Fruit fly (Drosophila melanogaster) whole organism, adult: ENCODE data around the gene Osi19.

ENCODE experiments used
- CG11617 ChIP-seq: fragments of 200-800 bp; sonication (Bioruptor generic); optimal IDR thresholded peaks from 2 replicates; lab custom pipeline; 2017; ENCODE audit warnings: mild to moderate bottlenecking, missing biosample characterization, missing genetic modification reagents, missing genetic modification characterization
- CG12768 ChIP-seq: fragments of 200-800 bp; sonication (Bioruptor generic); optimal IDR thresholded peaks from 2 replicates; lab custom pipeline; 2017; ENCODE audit warnings: missing biosample characterization, missing genetic modification characterization, mild to moderate bottlenecking, moderate library complexity, missing genetic modification reagents
- CG14711 ChIP-seq: fragments of 200-800 bp; sonication (Bioruptor generic); optimal IDR thresholded peaks from 2 replicates; lab custom pipeline; 2018; ENCODE audit warnings: missing biosample characterization, mild to moderate bottlenecking, missing genetic modification characterization, moderate library complexity
- CG1620 ChIP-seq: fragments of 200-800 bp; sonication (Bioruptor generic); optimal IDR thresholded peaks from 2 replicates; lab custom pipeline; 2016; ENCODE audit warnings: missing biosample characterization, missing genetic modification characterization
- CG33017 ChIP-seq: fragments of 200-800 bp; sonication (Bioruptor generic); optimal IDR thresholded peaks from 2 replicates; lab custom pipeline; 2018; ENCODE audit warnings: missing biosample characterization, mild to moderate bottlenecking, missing genetic modification characterization, moderate library complexity
- CG5204 ChIP-seq: fragments of 200-800 bp; sonication (Bioruptor generic); optimal IDR thresholded peaks from 2 replicates; lab custom pipeline; 2016; ENCODE audit warnings: missing biosample characterization, missing genetic modification characterization
- CG7045 ChIP-seq: fragments of 200-800 bp; sonication (Bioruptor generic); optimal IDR thresholded peaks from 2 replicates; lab custom pipeline; 2017; ENCODE audit warnings: missing biosample characterization, mild to moderate bottlenecking, missing genetic modification characterization
- CG7101 ChIP-seq: fragments of 200-800 bp; sonication (Bioruptor generic); optimal IDR thresholded peaks from 2 replicates; lab custom pipeline; 2018; ENCODE audit warnings: missing biosample characterization, mild to moderate bottlenecking, missing genetic modification characterization, moderate library complexity
- Clk ChIP-seq: fragments of 200-800 bp; sonication (Bioruptor generic); optimal IDR thresholded peaks from 2 replicates; lab custom pipeline; 2017; ENCODE audit warnings: missing biosample characterization, missing genetic modification characterization
- Crg-1 ChIP-seq: fragments of 200-800 bp; sonication (Bioruptor generic); optimal IDR thresholded peaks from 2 replicates; lab custom pipeline; 2016; ENCODE audit warnings: missing biosample characterization, missing genetic modification characterization
- Hr96 ChIP-seq: fragments of 200-800 bp; sonication (Bioruptor generic); optimal IDR thresholded peaks from 2 replicates; lab custom pipeline; 2016; ENCODE audit warnings: missing biosample characterization, missing genetic modification characterization
- Mnt ChIP-seq: fragments of 200-800 bp; sonication (Bioruptor generic); optimal IDR thresholded peaks from 2 replicates; lab custom pipeline; 2016; ENCODE audit warnings: missing biosample characterization, mild to moderate bottlenecking, missing genetic modification characterization
- bab1 ChIP-seq: fragments of 200-800 bp; sonication (Bioruptor generic); optimal IDR thresholded peaks from 3 replicates; lab custom pipeline; 2019; ENCODE audit warnings: missing biosample characterization, mild to moderate bottlenecking, missing genetic modification characterization, moderate library complexity
- cic ChIP-seq: fragments of 200-800 bp; sonication (Bioruptor generic); optimal IDR thresholded peaks from 2 replicates; lab custom pipeline; 2017; ENCODE audit warnings: missing biosample characterization, mild to moderate bottlenecking, missing genetic modification characterization, moderate library complexity
- cnc ChIP-seq, 2 experiments: fragments of >200 bp; optimal IDR thresholded peaks; 2 replicates each; lab custom pipeline; 2017
- kay ChIP-seq: fragments of 200-800 bp; sonication (Bioruptor generic); peaks from one replicate; lab custom pipeline; 2016; ENCODE audit warnings: missing biosample characterization, missing genetic modification characterization, borderline replicate concordance
- ovo ChIP-seq: fragments of 200-800 bp; sonication (Bioruptor generic); optimal IDR thresholded peaks from 2 replicates; lab custom pipeline; 2016; ENCODE audit warnings: missing biosample characterization, missing genetic modification characterization
- pad ChIP-seq: fragments of 200-800 bp; sonication (Bioruptor generic); optimal IDR thresholded peaks from 3 replicates; lab custom pipeline; 2017; ENCODE audit warnings: missing biosample characterization, missing genetic modification characterization, mild to moderate bottlenecking, moderate library complexity, missing genetic modification reagents
- tj ChIP-seq: fragments of 200-800 bp; sonication (Bioruptor generic); optimal IDR thresholded peaks from 3 replicates; lab custom pipeline; 2017; ENCODE audit warnings: missing biosample characterization, mild to moderate bottlenecking, missing genetic modification characterization, moderate library complexity
- toe ChIP-seq: fragments of 200-800 bp; sonication (Bioruptor generic); optimal IDR thresholded peaks from 2 replicates; lab custom pipeline; 2016; ENCODE audit warnings: missing biosample characterization, missing genetic modification characterization

Gene Osi19

DNA sequence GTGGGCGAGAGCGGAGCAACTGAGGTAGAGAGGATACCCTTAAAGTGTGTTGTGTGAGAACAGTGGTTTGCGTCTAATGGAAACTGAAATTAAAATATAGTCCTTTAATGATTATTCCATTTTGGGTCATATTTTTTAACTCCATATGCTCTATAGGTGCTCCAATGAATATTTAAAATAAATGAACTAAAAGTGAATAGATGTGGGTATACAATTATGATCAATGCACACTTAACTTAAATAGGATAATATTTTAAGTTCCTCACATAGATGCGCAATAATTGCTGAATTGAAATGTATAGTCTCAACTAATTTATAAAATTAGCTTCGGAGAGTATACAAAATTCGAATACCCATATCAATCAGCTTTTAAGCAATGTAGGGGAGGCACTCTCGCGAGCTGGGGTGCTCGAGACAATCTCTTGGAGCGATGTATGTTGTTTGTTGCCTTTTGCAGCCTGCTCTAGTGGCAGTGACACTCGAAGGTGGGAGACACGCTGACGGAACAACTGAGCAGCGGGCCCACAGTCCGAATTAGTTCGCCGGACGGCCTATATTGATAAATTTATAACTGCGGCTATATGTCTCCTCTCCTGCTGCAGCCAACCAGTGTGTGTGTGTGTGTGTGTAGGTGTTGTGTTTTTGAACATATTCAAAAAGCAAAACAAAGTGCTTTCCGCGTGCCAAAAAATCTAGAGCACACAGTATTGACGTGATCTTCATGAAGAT, 18.6 kb downstream of the Osi19 start:
- peak; percentile 16 for TF ChIP-seq Clk
- peak; percentile 69 for TF ChIP-seq CG7101 (tag; lab: Kevin White, UChicago)
- TF ChIP-seq bab1: no peak
- TF ChIP-seq Mnt: peak; percentile 30
- TF ChIP-seq CG7045 (GFP tag; lab: Kevin White, UChicago): peak; percentile 70
- peak; percentile 67 for TF ChIP-seq CG12768 (GFP tag; lab: Kevin White, UChicago)
- TF ChIP-seq Crg-1 (GFP tag; lab: Kevin White, UChicago): peak; percentile 22
- TF ChIP-seq CG14711 (tag; lab: Kevin White, UChicago): peak; percentile 53
- no peak for TF ChIP-seq cnc (optimal IDR thresholded peaks at IDR 0.05; lab: Kevin White, UChicago)
- peak; percentile 26 for TF ChIP-seq CG1620 (GFP tag; lab: Kevin White, UChicago)
- TF ChIP-seq tj: peak; percentile 55
- peak; percentile 60 for TF ChIP-seq pad
- TF ChIP-seq toe: peak; percentile 31
- peak; percentile 19 for TF ChIP-seq cic
- peak; percentile 72 for TF ChIP-seq CG11617 (GFP tag; lab: Kevin White, UChicago)
- peak; percentile 6 for TF ChIP-seq ovo (GFP tag; lab: Kevin White, UChicago)
- peak; percentile 61 for TF ChIP-seq Hr96
- peak; percentile 78 for TF ChIP-seq CG5204 (GFP tag; lab: Kevin White, UChicago)
- TF ChIP-seq kay (GFP tag; lab: Kevin White, UChicago): peak; percentile 61
- peak; percentile 57 for TF ChIP-seq CG33017 (tag; lab: Kevin White, UChicago)

DNA sequence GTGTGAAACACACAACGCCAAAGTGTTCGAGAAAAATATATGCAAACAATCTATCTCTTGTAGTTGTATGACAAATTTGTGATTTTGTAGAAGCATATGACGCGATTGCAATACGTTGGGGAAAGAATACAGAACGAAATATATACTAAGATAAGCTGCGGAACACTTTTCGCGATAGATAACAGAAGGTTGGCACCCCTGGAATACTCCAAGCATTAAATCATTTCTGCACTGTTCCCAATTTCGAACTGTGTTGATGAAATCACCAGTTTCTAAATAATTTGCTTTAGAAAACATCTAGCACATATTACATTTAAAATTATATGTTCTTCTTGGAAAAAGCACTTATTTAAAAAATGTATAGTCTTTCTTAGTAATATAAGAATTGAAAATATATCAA, 19.2 kb downstream of the Osi19 start:
- no peak for TF ChIP-seq cnc (optimal IDR thresholded peaks at IDR 0.05; lab: Kevin White, UChicago)
- peak; percentile 45 for TF ChIP-seq kay (GFP tag; lab: Kevin White, UChicago)
- TF ChIP-seq CG14711 (tag; lab: Kevin White, UChicago): no peak

DNA sequence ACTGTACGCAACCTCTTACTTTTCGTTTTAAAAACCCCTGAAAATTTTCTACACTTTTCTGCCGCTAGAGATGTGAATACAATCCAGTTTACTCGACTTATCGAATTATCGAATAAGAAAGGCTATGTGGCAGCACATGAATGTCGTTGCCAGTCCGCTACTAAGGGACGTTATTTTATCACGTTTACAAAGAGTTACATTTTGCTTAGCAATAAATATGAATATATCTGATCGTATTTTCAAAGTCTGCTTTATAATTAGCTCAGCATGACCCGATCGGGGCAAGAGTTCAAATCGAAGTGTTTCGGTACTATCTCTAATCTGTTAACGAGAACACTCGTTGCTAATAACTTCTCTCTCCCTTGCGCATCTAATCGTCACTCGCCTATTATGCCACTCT, 32.9 kb downstream of the Osi19 start, which contains the start of gene CG42724:
TSS of gene CG42724 (minus strand) at position 189 of the 400 bp plus-strand sequence.
- TF ChIP-seq toe: peak; percentile 67
- no peak for TF ChIP-seq kay (GFP tag; lab: Kevin White, UChicago)
- TF ChIP-seq CG5204 (GFP tag; lab: Kevin White, UChicago): no peak
- TF ChIP-seq Hr96: no peak
- peak; percentile 10 for TF ChIP-seq Mnt
- TF ChIP-seq cic: no peak
- peak; percentile 5 for TF ChIP-seq CG11617 (GFP tag; lab: Kevin White, UChicago)
- TF ChIP-seq CG12768 (GFP tag; lab: Kevin White, UChicago): peak; percentile 16
- TF ChIP-seq bab1: no peak
- no peak for TF ChIP-seq CG14711 (tag; lab: Kevin White, UChicago)

DNA sequence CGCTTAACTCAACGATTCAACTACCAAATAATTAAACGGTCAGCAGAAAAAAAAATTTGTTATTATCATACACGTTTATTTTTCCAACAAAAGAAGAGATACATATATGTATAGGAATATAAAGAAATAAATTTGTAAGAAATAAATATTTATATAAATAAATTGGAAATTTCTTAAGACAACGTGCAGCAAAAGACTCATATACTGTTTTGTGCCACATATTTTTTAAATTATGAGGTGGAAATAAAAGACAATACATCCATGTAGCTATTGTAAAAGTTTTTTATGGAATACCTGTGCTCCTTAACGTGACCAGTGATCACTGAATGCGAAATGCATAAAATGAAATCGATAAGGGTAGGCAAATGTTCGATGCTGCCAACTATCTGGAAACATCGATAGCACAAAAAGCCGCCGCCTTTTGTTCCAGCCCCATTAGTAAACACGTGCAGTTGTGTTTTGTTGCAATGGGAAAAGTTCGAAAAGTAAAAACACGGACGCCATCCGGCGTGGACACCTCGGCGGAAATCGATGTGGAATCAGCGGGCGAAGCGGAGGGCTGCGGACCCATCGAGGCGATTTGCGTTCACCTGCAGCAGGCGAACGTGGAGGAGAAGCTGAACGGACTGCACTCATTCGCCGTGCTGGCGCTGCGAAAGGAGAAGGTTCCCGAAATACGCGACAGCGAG, 33.5 kb downstream of the Osi19 start, which contains the start of gene CG10286:
TSS of gene CG10286 (plus strand) at position 416 of the 689 bp plus-strand sequence.
- TF ChIP-seq CG7045 (GFP tag; lab: Kevin White, UChicago) (no peak), kay (GFP tag; lab: Kevin White, UChicago) (no peak), cic (no peak), Hr96 (no peak), tj (peak; percentile 36), Mnt (peak; percentile 97), CG11617 (GFP tag; lab: Kevin White, UChicago) (no peak), Clk (no peak), toe (peak; percentile 37), pad (peak; percentile 3), CG14711 (tag; lab: Kevin White, UChicago) (peak; percentile 38), ovo (GFP tag; lab: Kevin White, UChicago) (no peak), bab1 (peak; percentile 20), CG1620 (GFP tag; lab: Kevin White, UChicago) (no peak), CG7101 (tag; lab: Kevin White, UChicago) (peak; percentile 41), CG5204 (GFP tag; lab: Kevin White, UChicago) (no peak)

DNA sequence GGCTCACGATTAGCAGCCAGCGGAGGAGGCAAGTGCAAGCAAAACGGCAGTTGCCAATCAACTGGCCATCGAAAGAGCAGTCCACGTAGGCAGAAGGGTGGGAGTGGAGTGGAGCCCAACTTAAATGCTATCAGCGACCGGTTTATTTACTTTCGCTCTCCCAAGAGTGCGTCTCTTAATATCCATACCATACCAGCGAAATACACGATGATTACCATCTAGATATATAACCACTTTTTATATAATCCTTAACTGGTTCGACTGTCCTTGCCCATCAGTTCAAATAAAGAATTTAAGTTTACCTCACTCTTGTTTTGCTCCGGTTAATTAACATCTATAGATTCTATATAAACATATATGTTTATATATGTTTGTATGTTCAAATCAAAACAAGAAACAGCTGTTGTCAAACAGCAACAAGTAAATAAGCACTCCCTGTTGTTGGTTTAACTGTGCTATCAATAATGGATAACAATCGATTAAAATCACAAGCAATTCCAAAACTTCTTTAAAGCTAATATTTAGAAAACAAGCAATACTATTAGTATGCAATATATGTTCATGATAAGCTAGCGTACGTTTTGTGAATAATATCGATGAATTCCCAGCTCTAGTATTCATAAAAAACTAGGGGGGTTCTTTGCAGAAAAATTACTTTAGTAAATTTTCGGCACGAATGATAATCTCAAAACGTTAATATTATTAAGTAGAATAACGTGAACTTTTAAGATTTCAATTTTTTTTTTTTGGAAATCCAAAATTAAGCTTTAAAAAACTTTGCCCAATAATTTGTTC, 38.5 kb downstream of the Osi19 start:
- peak; percentile 30 for TF ChIP-seq CG7045 (GFP tag; lab: Kevin White, UChicago)
- TF ChIP-seq ovo (GFP tag; lab: Kevin White, UChicago): peak; percentile 6
- TF ChIP-seq pad: no peak
- TF ChIP-seq CG5204 (GFP tag; lab: Kevin White, UChicago): no peak
- no peak for TF ChIP-seq tj
- no peak for TF ChIP-seq kay (GFP tag; lab: Kevin White, UChicago)
- peak; percentile 42 for TF ChIP-seq Crg-1 (GFP tag; lab: Kevin White, UChicago)
- TF ChIP-seq Mnt: no peak
- no peak for TF ChIP-seq cnc (optimal IDR thresholded peaks at IDR 0.05; lab: Kevin White, UChicago)
- peak; percentile 40 for TF ChIP-seq CG7101 (tag; lab: Kevin White, UChicago)
- TF ChIP-seq Hr96: peak; percentile 9
- peak; percentile 27 for TF ChIP-seq CG12768 (GFP tag; lab: Kevin White, UChicago)
- peak; percentile 42 for TF ChIP-seq CG1620 (GFP tag; lab: Kevin White, UChicago)
- TF ChIP-seq Clk: no peak
- TF ChIP-seq cic: peak; percentile 26
- peak; percentile 43 for TF ChIP-seq toe
- TF ChIP-seq CG33017 (tag; lab: Kevin White, UChicago): peak; percentile 64
- peak; percentile 29 for TF ChIP-seq bab1
- TF ChIP-seq CG11617 (GFP tag; lab: Kevin White, UChicago): peak; percentile 43
- peak; percentile 29 for TF ChIP-seq CG14711 (tag; lab: Kevin White, UChicago)
